Worm (Caenorhabditis elegans): ENCODE results near the gene fbxa-5.

Gene fbxa-5

ce11 chrIII:1340240-1340639 lies at the start of gene fbxa-5:
TSS of gene fbxa-5 (minus strand) at chrIII:1340340.
- no peak for TF ChIP-seq ama-1 (optimal IDR thresholded peaks at IDR 0.05)

ce11 chrIII:1388274-1389058 lies 48.3 kb upstream of the fbxa-5 start, which contains the start of gene pals-20:
TSS of gene pals-20 (minus strand) at chrIII:1388324.
- TF ChIP-seq pat-9 (tag; optimal IDR thresholded peaks at IDR 0.05), result no peak
- no peak for TF ChIP-seq fkh-10 (GFP tag; optimal IDR thresholded peaks at IDR 0.05)
- no peak for TF ChIP-seq ama-1 (optimal IDR thresholded peaks at IDR 0.05)
- no peak for TF ChIP-seq ceh-22 (tag; optimal IDR thresholded peaks at IDR 0.05)
- no peak for TF ChIP-seq ceh-45 (GFP tag; IDR thresholded peaks at IDR 0.05)
- TF ChIP-seq T23F11.4 (GFP tag; optimal IDR thresholded peaks at IDR 0.05), result no peak
- TF ChIP-seq K02D7.2 (tag; optimal IDR thresholded peaks at IDR 0.05), result no peak
- TF ChIP-seq ceh-19 (GFP tag; optimal IDR thresholded peaks at IDR 0.05), result no peak
- no peak for TF ChIP-seq hlh-6 (tag; optimal IDR thresholded peaks at IDR 0.05)
- no peak for TF ChIP-seq gmeb-2 (tag; optimal IDR thresholded peaks at IDR 0.05)
- no peak for TF ChIP-seq ceh-34 (tag; optimal IDR thresholded peaks at IDR 0.05)
- no peak for TF ChIP-seq C08G9.2 (tag; optimal IDR thresholded peaks at IDR 0.05)
- no peak for TF ChIP-seq ceh-2 (tag; optimal IDR thresholded peaks at IDR 0.05)
- TF ChIP-seq dmd-4 (tag; optimal IDR thresholded peaks at IDR 0.05; ENCODE audit: borderline replicate concordance), result no peak

ce11 chrIII:1384694-1385093 lies 44.6 kb upstream of the fbxa-5 start:
- TF ChIP-seq hlh-15 (tag; optimal IDR thresholded peaks at IDR 0.05) (no peak), npax-4 (tag; optimal IDR thresholded peaks at IDR 0.05) (no peak), odd-2 (tag; optimal IDR thresholded peaks at IDR 0.05) (no peak)

ce11 chrIII:1384092-1384491 lies 44.0 kb upstream of the fbxa-5 start, which contains the start of the genes fbxa-138 and Y82E9BR.5:
TSS of gene fbxa-138 (minus strand) at chrIII:1384252.
TSS of gene Y82E9BR.5 (plus strand) at chrIII:1384370.
- TF ChIP-seq pax-1 (tag; optimal IDR thresholded peaks at IDR 0.05) (no peak), nfya-1 (tag; optimal IDR thresholded peaks at IDR 0.05) (no peak), madf-2 (tag; optimal IDR thresholded peaks at IDR 0.05) (no peak), eyg-1 (tag; optimal IDR thresholded peaks at IDR 0.05) (no peak), ceh-18 (tag; optimal IDR thresholded peaks at IDR 0.05) (no peak), pros-1 (tag; optimal IDR thresholded peaks at IDR 0.05) (no peak), tbx-2 (tag; optimal IDR thresholded peaks at IDR 0.05) (no peak), che-1 (tag; optimal IDR thresholded peaks at IDR 0.05) (no peak), hlh-6 (tag; optimal IDR thresholded peaks at IDR 0.05) (no peak), unc-55 (GFP tag; optimal IDR thresholded peaks at IDR 0.05) (no peak), tbx-7 (tag; optimal IDR thresholded peaks at IDR 0.05) (no peak)

- TF ChIP-seq dmd-4 (tag; optimal IDR thresholded peaks at IDR 0.05; ENCODE audit: borderline replicate concordance), result no peak
- no peak for TF ChIP-seq zip-5 (tag; optimal IDR thresholded peaks at IDR 0.05)
- TF ChIP-seq Y22D7AL.16 (tag; optimal IDR thresholded peaks at IDR 0.05), result no peak
- no peak for TF ChIP-seq elt-4 (tag; optimal IDR thresholded peaks at IDR 0.05)
- no peak for TF ChIP-seq ceh-34 (tag; optimal IDR thresholded peaks at IDR 0.05)
- TF ChIP-seq ahr-1 (tag; optimal IDR thresholded peaks at IDR 0.05), result no peak
- no peak for TF ChIP-seq ceh-48 (tag; optimal IDR thresholded peaks at IDR 0.05)
- no peak for TF ChIP-seq ceh-45 (GFP tag; IDR thresholded peaks at IDR 0.05)
- TF ChIP-seq pha-2 (tag; optimal IDR thresholded peaks at IDR 0.05), result no peak
- TF ChIP-seq unc-42 (tag; optimal IDR thresholded peaks at IDR 0.05), result no peak
- TF ChIP-seq ets-4 (tag; optimal IDR thresholded peaks at IDR 0.05), result no peak
- TF ChIP-seq ceh-2 (tag; optimal IDR thresholded peaks at IDR 0.05), result no peak
- no peak for TF ChIP-seq unc-86 (tag; optimal IDR thresholded peaks at IDR 0.05)
- no peak for TF ChIP-seq sox-2 (GFP tag; IDR thresholded peaks at IDR 0.05)
- TF ChIP-seq eyg-1 (tag; optimal IDR thresholded peaks at IDR 0.05), result no peak
- no peak for TF ChIP-seq elt-2 (tag; optimal IDR thresholded peaks at IDR 0.05)
- no peak for TF ChIP-seq nhr-11 (tag; optimal IDR thresholded peaks at IDR 0.05)
- TF ChIP-seq sdc-2 (tag; optimal IDR thresholded peaks at IDR 0.05), result no peak
- TF ChIP-seq ceh-18 (tag; optimal IDR thresholded peaks at IDR 0.05), result no peak
These were observed 43.3 kb upstream of the fbxa-5 start for ce11 chrIII:1383483-1383882.

Measured in whole organism, late embryonic.